Fruit fly (Drosophila melanogaster) whole organism, embryonic: Measurements from ENCODE around the gene Cp7Fa.

Experiments used
- CG10543 ChIP-seq: fragments of 200-800 bp; sonication (Bioruptor generic); optimal IDR thresholded peaks from 3 replicates; lab custom pipeline; 2017; ENCODE audit warnings: missing biosample characterization, mild to moderate bottlenecking, missing genetic modification characterization, moderate library complexity
- CG12769 ChIP-seq: fragments of 200-800 bp; sonication (Bioruptor generic); optimal IDR thresholded peaks from 2 replicates; lab custom pipeline; 2019; ENCODE audit warnings: missing biosample characterization, mild to moderate bottlenecking, missing genetic modification characterization, moderate library complexity
- CG13894 ChIP-seq: fragments of 200-800 bp; sonication (Bioruptor generic); optimal IDR thresholded peaks from 3 replicates; lab custom pipeline; 2018; ENCODE audit warnings: missing biosample characterization, mild to moderate bottlenecking, missing genetic modification characterization, moderate library complexity
- CG15514 ChIP-seq: fragments of 200-800 bp; sonication (Bioruptor generic); optimal IDR thresholded peaks from 3 replicates; lab custom pipeline; 2017; ENCODE audit warnings: missing biosample characterization, missing genetic modification characterization, mild to moderate bottlenecking, moderate library complexity, missing genetic modification reagents
- CG17385 ChIP-seq: fragments of 200-800 bp; sonication (Bioruptor generic); optimal IDR thresholded peaks from 3 replicates; lab custom pipeline; 2018; ENCODE audit warnings: missing biosample characterization, mild to moderate bottlenecking, missing genetic modification characterization
- CG17912 ChIP-seq: fragments of 200-800 bp; sonication (Bioruptor generic); optimal IDR thresholded peaks from 2 replicates; lab custom pipeline; 2018; ENCODE audit warnings: missing biosample characterization, mild to moderate bottlenecking, missing genetic modification characterization
- CG32532 ChIP-seq: fragments of 200-800 bp; sonication (Bioruptor generic); IDR thresholded peaks from 2 replicates; pipeline ENCODE4 v1.3.6; 2022; ENCODE audit warnings: missing biosample characterization, missing genetic modification characterization
- CG4360 ChIP-seq: fragments of 200-800 bp; sonication (Bioruptor generic); IDR thresholded peaks from 2 replicates; pipeline ENCODE4 v1.3.6; 2022; ENCODE audit warnings: missing biosample characterization, missing genetic modification characterization
- CG4617 ChIP-seq: fragments of 200-800 bp; sonication (Bioruptor generic); optimal IDR thresholded peaks from 3 replicates; lab custom pipeline; 2016; ENCODE audit warnings: missing biosample characterization, missing genetic modification characterization, borderline replicate concordance
- CG6272 ChIP-seq: fragments of 200-800 bp; sonication (Bioruptor generic); IDR thresholded peaks from 2 replicates; pipeline ENCODE4 v1.3.6; 2022; ENCODE audit warnings: missing biosample characterization, missing genetic modification characterization
- Drgx ChIP-seq: fragments of 200-800 bp; sonication (Bioruptor generic); IDR thresholded peaks from 2 replicates; pipeline ENCODE4 v1.3.6; 2022; ENCODE audit warnings: missing biosample characterization, missing genetic modification characterization
- HmgZ ChIP-seq: fragments of 200-800 bp; sonication (Bioruptor generic); optimal IDR thresholded peaks from 2 replicates; lab custom pipeline; 2018; ENCODE audit warnings: missing biosample characterization, mild to moderate bottlenecking, missing genetic modification characterization
- Med ChIP-seq: fragments of 200-800 bp; sonication (Bioruptor generic); peaks from one replicate; lab custom pipeline; 2016; ENCODE audit warnings: missing biosample characterization, missing genetic modification characterization, mild to moderate bottlenecking, inconsistent platforms, moderate library complexity
- Pdp1 ChIP-seq, 2 experiments: fragments of 200-800 bp; sonication (Bioruptor generic); optimal IDR thresholded peaks; 3 replicates each; lab custom pipeline; 2016; ENCODE audit warnings: missing biosample characterization in 2 of 2, missing genetic modification characterization in 2 of 2, mild to moderate bottlenecking in 1 of 2, moderate library complexity in 1 of 2
- Trl ChIP-seq, 3 experiments: fragments of >200 bp in 2 of 3; fragments of 200-800 bp in 1 of 3; sonication (Bioruptor generic) in 1 of 3; optimal IDR thresholded peaks; 2 replicates in 1 of 3; 3 replicates in 2 of 3; lab custom pipeline; 2016 to 2017; ENCODE audit warnings: missing biosample characterization in 1 of 3, missing genetic modification characterization in 1 of 3
- abd-A ChIP-seq: fragments of 200-800 bp; sonication (Bioruptor generic); optimal IDR thresholded peaks from 3 replicates; lab custom pipeline; 2019; ENCODE audit warnings: missing biosample characterization, mild to moderate bottlenecking, missing genetic modification characterization, moderate library complexity
- cg ChIP-seq: fragments of 200-800 bp; sonication (Bioruptor generic); optimal IDR thresholded peaks from 3 replicates; lab custom pipeline; 2019; ENCODE audit warnings: missing biosample characterization, mild to moderate bottlenecking, missing genetic modification characterization, moderate library complexity
- chinmo ChIP-seq: fragments of 200-800 bp; sonication (Bioruptor generic); IDR thresholded peaks from 4 replicates; pipeline ENCODE4 v1.3.6; 2022; ENCODE audit warnings: missing biosample characterization, missing genetic modification characterization; ENCODE audit not compliant: partially characterized antibody
- chm ChIP-seq: fragments of 200-800 bp; sonication (Bioruptor generic); IDR thresholded peaks from 2 replicates; pipeline ENCODE4 v1.3.6; 2022; ENCODE audit warnings: missing biosample characterization, missing genetic modification characterization
- crp ChIP-seq, 2 experiments: fragments of 200-800 bp; sonication (Bioruptor generic); optimal IDR thresholded peaks; 2 replicates in 1 of 2; 3 replicates in 1 of 2; lab custom pipeline; 2017; ENCODE audit warnings: missing biosample characterization in 2 of 2, missing genetic modification characterization in 2 of 2, mild to moderate bottlenecking in 1 of 2, moderate library complexity in 1 of 2
- danr ChIP-seq: fragments of 200-800 bp; sonication (Bioruptor generic); IDR thresholded peaks from 2 replicates; pipeline ENCODE4 v1.3.6; 2022; ENCODE audit warnings: missing biosample characterization, missing genetic modification characterization
- ftz-f1 ChIP-seq: fragments of 200-800 bp; sonication (Bioruptor generic); optimal IDR thresholded peaks from 2 replicates; lab custom pipeline; 2016; ENCODE audit warnings: missing biosample characterization, missing genetic modification characterization
- gem ChIP-seq: fragments of 200-800 bp; sonication (Bioruptor generic); optimal IDR thresholded peaks from 2 replicates; lab custom pipeline; 2019; ENCODE audit warnings: missing biosample characterization, mild to moderate bottlenecking, missing genetic modification characterization, moderate library complexity
- gfzf ChIP-seq: fragments of 200-800 bp; sonication (Bioruptor generic); optimal IDR thresholded peaks from 2 replicates; lab custom pipeline; 2016; ENCODE audit warnings: missing biosample characterization, mild to moderate bottlenecking, missing genetic modification characterization, moderate library complexity
- grn ChIP-seq: fragments of 200-800 bp; sonication (Bioruptor generic); optimal IDR thresholded peaks from 3 replicates; lab custom pipeline; 2017; ENCODE audit warnings: missing biosample characterization, missing genetic modification characterization
- her ChIP-seq: fragments of 200-800 bp; sonication (Bioruptor generic); optimal IDR thresholded peaks from 2 replicates; lab custom pipeline; 2016; ENCODE audit warnings: missing biosample characterization, missing genetic modification characterization
- hth ChIP-seq: fragments of >200 bp; optimal IDR thresholded peaks from 2 replicates; lab custom pipeline; 2017; ENCODE audit warnings: inconsistent platforms
- kni ChIP-seq: fragments of 200-800 bp; sonication (Bioruptor generic); optimal IDR thresholded peaks from 3 replicates; lab custom pipeline; 2017; ENCODE audit warnings: mild to moderate bottlenecking, missing biosample characterization, missing genetic modification reagents, missing genetic modification characterization
- nau ChIP-seq: fragments of 200-800 bp; sonication (Bioruptor generic); optimal IDR thresholded peaks from 3 replicates; lab custom pipeline; 2017; ENCODE audit warnings: missing biosample characterization, mild to moderate bottlenecking, missing genetic modification characterization, missing genetic modification reagents
- nom ChIP-seq: fragments of 200-800 bp; sonication (Bioruptor generic); optimal IDR thresholded peaks from 2 replicates; lab custom pipeline; 2017; ENCODE audit warnings: missing biosample characterization, missing genetic modification characterization, mild to moderate bottlenecking, moderate library complexity, missing genetic modification reagents
- pros ChIP-seq: fragments of 200-800 bp; sonication (Bioruptor generic); optimal IDR thresholded peaks from 3 replicates; lab custom pipeline; 2019; ENCODE audit warnings: missing biosample characterization, mild to moderate bottlenecking, missing genetic modification characterization, moderate library complexity
- rib ChIP-seq: fragments of 200-800 bp; sonication (Bioruptor generic); IDR thresholded peaks from 2 replicates; pipeline ENCODE4 v1.3.6; 2022; ENCODE audit warnings: missing biosample characterization, missing genetic modification characterization
- row ChIP-seq: fragments of 200-800 bp; sonication (Bioruptor generic); IDR thresholded peaks from 3 replicates; pipeline ENCODE4 v1.3.6; 2022; ENCODE audit warnings: missing biosample characterization, missing genetic modification characterization
- salm ChIP-seq: fragments of 200-800 bp; sonication (Bioruptor generic); optimal IDR thresholded peaks from 2 replicates; lab custom pipeline; 2018; ENCODE audit warnings: missing biosample characterization, mild to moderate bottlenecking, missing genetic modification characterization
- scrt ChIP-seq: fragments of 200-800 bp; sonication (Bioruptor generic); optimal IDR thresholded peaks from 2 replicates; lab custom pipeline; 2018; ENCODE audit warnings: missing biosample characterization, mild to moderate bottlenecking, missing genetic modification characterization, moderate library complexity
- sd ChIP-seq: fragments of 200-800 bp; sonication (Bioruptor generic); optimal IDR thresholded peaks from 3 replicates; lab custom pipeline; 2018; ENCODE audit warnings: missing biosample characterization, mild to moderate bottlenecking, missing genetic modification characterization, moderate library complexity
- sens ChIP-seq: fragments of 200-800 bp; sonication (Bioruptor generic); peaks from one replicate; lab custom pipeline; 2016; ENCODE audit warnings: missing biosample characterization, missing genetic modification characterization
- sisA ChIP-seq: fragments of 200-800 bp; sonication (Bioruptor generic); IDR thresholded peaks from 2 replicates; pipeline ENCODE4 v1.3.6; 2022; ENCODE audit warnings: missing biosample characterization, missing genetic modification characterization
- sqz ChIP-seq: fragments of 200-800 bp; sonication (Bioruptor generic); optimal IDR thresholded peaks from 3 replicates; lab custom pipeline; 2018; ENCODE audit warnings: missing biosample characterization, mild to moderate bottlenecking, missing genetic modification characterization
- yki ChIP-seq: fragments of >200 bp; optimal IDR thresholded peaks from 3 replicates; lab custom pipeline; 2018
- z ChIP-seq: fragments of 200-800 bp; sonication (Bioruptor generic); IDR thresholded peaks from 3 replicates; pipeline ENCODE4 v1.3.6; 2022; ENCODE audit warnings: missing biosample characterization, missing genetic modification characterization

The Cp7Fa gene

DNA sequence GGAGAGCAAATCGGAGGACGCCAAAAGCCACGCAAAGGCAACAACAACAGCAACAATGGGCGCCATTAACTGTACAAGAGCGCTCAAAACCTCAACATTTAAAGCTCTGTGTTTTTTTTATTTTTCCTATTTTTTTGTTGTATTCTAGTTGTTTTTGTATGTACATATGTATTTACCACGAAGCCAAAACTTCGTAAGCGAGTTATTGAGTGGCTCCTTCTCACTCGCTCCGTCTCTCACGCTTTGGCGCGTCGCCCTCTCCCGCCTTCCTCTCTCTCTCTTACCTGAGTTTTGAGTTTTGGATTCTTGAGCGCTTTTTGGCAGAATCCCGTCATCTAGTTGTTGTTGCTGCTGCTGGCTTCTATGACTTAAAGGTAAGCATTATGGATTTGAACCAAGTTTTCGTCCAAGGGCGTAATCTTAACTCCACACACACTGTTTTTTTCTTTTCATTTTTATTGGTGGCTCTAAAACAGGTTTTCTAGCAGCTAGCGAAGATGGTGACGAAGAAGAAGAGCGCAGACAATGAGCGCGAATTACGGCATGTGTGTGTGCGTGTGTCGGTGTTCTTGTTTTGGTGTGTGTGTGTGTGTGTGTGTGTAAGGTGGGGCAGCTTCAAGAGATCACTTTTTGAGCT lies 47.5 kb downstream of the Cp7Fa start:
- peak; percentile 95 for TF ChIP-seq z (GFP tag; lab: Robert Waterston, UW)
- peak; percentile 83 for TF ChIP-seq cg (GFP tag; lab: Kevin White, UChicago)
- TF ChIP-seq CG17912, result no peak
- TF ChIP-seq kni (GFP tag; lab: Kevin White, UChicago), result peak; percentile 77
- no peak for TF ChIP-seq scrt (GFP tag; lab: Kevin White, UChicago)
- TF ChIP-seq Trl (optimal IDR thresholded peaks at IDR 0.05; lab: Kevin White, UChicago), result peak; percentile 71 to 87
- TF ChIP-seq Trl (GFP tag; optimal IDR thresholded peaks at IDR 0.05; lab: Kevin White, UChicago), result no peak
- TF ChIP-seq chinmo (GFP tag; lab: Robert Waterston, UW), result peak; percentile 75; the same call in 1 of the 4 replicates
- no peak for TF ChIP-seq danr (GFP tag; lab: Robert Waterston, UW)
- peak; percentile 55; the same call in 1 of the 2 replicates for TF ChIP-seq rib (GFP tag; lab: Robert Waterston, UW)
- 0 out of 2 replicates have a peak, but pooled peaks have one; percentile 18 for TF ChIP-seq Drgx (GFP tag; lab: Robert Waterston, UW)
- TF ChIP-seq pros (GFP tag; lab: Kevin White, UChicago), result peak; percentile 89
- no peak for TF ChIP-seq hth (lab: Kevin White, UChicago)
- no peak for TF ChIP-seq sisA
- no peak for TF ChIP-seq salm (tag; lab: Kevin White, UChicago)
- TF ChIP-seq yki (lab: Kevin White, UChicago), result peak; percentile 11
- 0 out of 2 replicates have a peak, but pooled peaks have one; percentile 4 for TF ChIP-seq CG32532 (GFP tag; lab: Robert Waterston, UW)
- TF ChIP-seq CG12769 (tag; lab: Kevin White, UChicago), result peak; percentile 14
- no peak for TF ChIP-seq CG4617 (GFP tag; lab: Kevin White, UChicago)
- peak; percentile 65 for TF ChIP-seq nom
- peak; percentile 84 for TF ChIP-seq CG17385 (GFP tag; lab: Kevin White, UChicago)
- peak; percentile 54 for TF ChIP-seq sqz (GFP tag; lab: Kevin White, UChicago)
- TF ChIP-seq CG15514, result no peak
- no peak for TF ChIP-seq HmgZ (tag; lab: Kevin White, UChicago)
- TF ChIP-seq row (GFP tag; lab: Robert Waterston, UW), result no peak
- TF ChIP-seq ftz-f1, result peak; percentile 13
- TF ChIP-seq Med, result peak; percentile 55
- TF ChIP-seq abd-A, result peak; percentile 51
- TF ChIP-seq CG13894 (tag; lab: Kevin White, UChicago), result peak; percentile 54
- peak; percentile 65 for TF ChIP-seq CG4360
- TF ChIP-seq chm (GFP tag; lab: Robert Waterston, UW), result 0 out of 2 replicates have a peak, but pooled peaks have one; percentile 23

dm6 chrX:8520517-8520916 lies 49.8 kb downstream of the Cp7Fa start:
- 0 out of 2 replicates have a peak, but pooled peaks have one; percentile 32 for TF ChIP-seq chm (GFP tag; lab: Robert Waterston, UW)
- no peak for TF ChIP-seq gem (tag; lab: Kevin White, UChicago)
- peak; percentile 3 for TF ChIP-seq abd-A
- peak; percentile 14 for TF ChIP-seq CG10543 (GFP tag; lab: Kevin White, UChicago)
- TF ChIP-seq sd, result peak; percentile 45
- peak in 1 of 2 experiments; percentile 3 for TF ChIP-seq crp (GFP tag; optimal IDR thresholded peaks at IDR 0.05; lab: Kevin White, UChicago)
- peak; percentile 51 for TF ChIP-seq CG13894 (tag; lab: Kevin White, UChicago)
- no peak for TF ChIP-seq gfzf (GFP tag; lab: Kevin White, UChicago)
- peak; percentile 35 for TF ChIP-seq CG12769 (tag; lab: Kevin White, UChicago)
- TF ChIP-seq CG6272 (GFP tag; lab: Robert Waterston, UW), result no peak
- TF ChIP-seq nau (GFP tag; lab: Kevin White, UChicago), result peak; percentile 4
- TF ChIP-seq her, result no peak
- peak; percentile 61 for TF ChIP-seq sens (GFP tag; lab: Kevin White, UChicago)
- peak; percentile 31 for TF ChIP-seq Med
- TF ChIP-seq grn, result peak; percentile 27
- TF ChIP-seq CG32532 (GFP tag; lab: Robert Waterston, UW), result no peak
- peak; percentile 34 for TF ChIP-seq cg (GFP tag; lab: Kevin White, UChicago)
- TF ChIP-seq Pdp1 (GFP tag; optimal IDR thresholded peaks at IDR 0.05; lab: Kevin White, UChicago), result peak in 1 of 2 experiments; percentile 83
